Worm (Caenorhabditis elegans) whole organism, L4 larva: ENCODE data around the gene nlp-26.

ENCODE experiments used
- R02D3.7 ChIP-seq: fragments of 150-350 bp; sonication (generic microtip); optimal IDR thresholded peaks from 3 replicates; lab custom pipeline; 2014; ENCODE audit warnings: missing biosample characterization, missing genetic modification characterization
- T26A8.4 ChIP-seq: fragments of 200-800 bp; sonication (Bioruptor generic); IDR thresholded peaks from 2 replicates; pipeline ENCODE4 v1.3.6; 2022; ENCODE audit warnings: missing genetic modification characterization, missing compliant biosample characterization
- Y105C5A.15 ChIP-seq: fragments of 200-800 bp; sonication (Bioruptor generic); IDR thresholded peaks from 2 replicates; pipeline ENCODE4 v1.3.6; 2022; ENCODE audit warnings: missing genetic modification characterization, missing compliant biosample characterization
- Y48G9A.11 ChIP-seq: fragments of 200-800 bp; sonication (Bioruptor generic); IDR thresholded peaks from 2 replicates; pipeline ENCODE4 v1.3.6; 2022; ENCODE audit warnings: missing genetic modification reagents, missing genetic modification characterization, missing compliant biosample characterization
- ZK337.2 ChIP-seq: fragments of 200-800 bp; sonication (Bioruptor generic); IDR thresholded peaks from 2 replicates; pipeline ENCODE4 v1.3.6; 2022; ENCODE audit warnings: missing genetic modification reagents, missing genetic modification characterization, missing compliant biosample characterization
- ZK546.5 ChIP-seq, 2 experiments: sonication (generic microtip); optimal IDR thresholded peaks; 2 replicates each; lab custom pipeline; 2017; ENCODE audit warnings: missing biosample characterization in 2 of 2, missing genetic modification characterization in 2 of 2
- aha-1 ChIP-seq: fragments of 150-350 bp; peaks from one replicate; lab custom pipeline; 2014; ENCODE audit warnings: missing biosample characterization, missing genetic modification characterization
- ama-1 ChIP-seq: fragments of 150-350 bp; optimal IDR thresholded peaks from 2 replicates; lab custom pipeline; 2014; ENCODE audit warnings: inconsistent platforms, mixed read lengths
- ceh-20 ChIP-seq: fragments of 200-800 bp; sonication (Bioruptor generic); IDR thresholded peaks from 2 replicates; pipeline ENCODE4 v1.3.6; 2022; ENCODE audit warnings: missing genetic modification reagents, missing genetic modification characterization, missing compliant biosample characterization
- ceh-44 ChIP-seq: fragments of 200-800 bp; sonication (Bioruptor generic); IDR thresholded peaks from 2 replicates; pipeline ENCODE4 v1.3.6; 2022; ENCODE audit warnings: missing genetic modification reagents, missing genetic modification characterization, missing compliant biosample characterization
- ceh-82 ChIP-seq: sonication (generic microtip); optimal IDR thresholded peaks from 2 replicates; lab custom pipeline; 2017; ENCODE audit warnings: missing biosample characterization, missing genetic modification characterization
- ctbp-1 ChIP-seq: fragments of 200-800 bp; sonication (Bioruptor generic); IDR thresholded peaks from 2 replicates; pipeline ENCODE4 v1.3.6; 2022; ENCODE audit warnings: missing genetic modification reagents, missing genetic modification characterization, missing compliant biosample characterization
- daf-16 ChIP-seq, 3 experiments: sonication (generic microtip); optimal IDR thresholded peaks; 2 replicates each; lab custom pipeline; 2016 to 2017; ENCODE audit warnings: missing genetic modification characterization in 3 of 3, missing genetic modification reagents in 3 of 3, mild to moderate bottlenecking in 2 of 3, missing compliant biosample characterization in 2 of 3, missing biosample characterization in 1 of 3, moderate library complexity in 1 of 3
- dmd-9 ChIP-seq: fragments of 200-800 bp; sonication (Bioruptor generic); IDR thresholded peaks from 2 replicates; pipeline ENCODE4 v1.3.6; 2022; ENCODE audit warnings: missing genetic modification reagents, missing genetic modification characterization, missing compliant biosample characterization
- egl-43 ChIP-seq: fragments of 200-800 bp; sonication (Bioruptor generic); IDR thresholded peaks from 2 replicates; pipeline ENCODE4 v1.3.6; 2022; ENCODE audit warnings: missing genetic modification reagents, missing genetic modification characterization, missing compliant biosample characterization
- fkh-10 ChIP-seq: fragments of 150-350 bp; optimal IDR thresholded peaks from 2 replicates; lab custom pipeline; 2014; ENCODE audit warnings: missing biosample characterization, missing genetic modification reagents, missing genetic modification characterization
- hlh-11 ChIP-seq: fragments of 200-800 bp; sonication (Bioruptor generic); optimal IDR thresholded peaks from 2 replicates; lab custom pipeline; 2018; ENCODE audit warnings: mild to moderate bottlenecking, missing genetic modification characterization, missing compliant biosample characterization
- hmg-1.1 ChIP-seq: fragments of 200-800 bp; sonication (Bioruptor generic); IDR thresholded peaks from 2 replicates; pipeline ENCODE4 v1.3.6; 2022; ENCODE audit warnings: missing genetic modification reagents, missing genetic modification characterization, missing compliant biosample characterization
- lin-39 ChIP-seq: fragments of 150-350 bp; optimal IDR thresholded peaks from 2 replicates; lab custom pipeline; 2014; ENCODE audit warnings: missing biosample characterization, missing genetic modification reagents, missing genetic modification characterization
- mxl-2 ChIP-seq: fragments of 200-800 bp; sonication (Bioruptor generic); conservative IDR thresholded peaks from 2 replicates; pipeline ENCODE4 v1.3.6; 2022; ENCODE audit warnings: missing genetic modification reagents, missing genetic modification characterization, missing compliant biosample characterization
- nhr-11 ChIP-seq: fragments of 150-350 bp; optimal IDR thresholded peaks from 2 replicates; lab custom pipeline; 2014; ENCODE audit warnings: missing biosample characterization, missing genetic modification characterization
- nhr-28 ChIP-seq: fragments of 150-350 bp; optimal IDR thresholded peaks from 2 replicates; lab custom pipeline; 2014; ENCODE audit warnings: missing biosample characterization, missing genetic modification characterization
- nhr-42 ChIP-seq: fragments of 200-800 bp; sonication (Bioruptor generic); IDR thresholded peaks from 2 replicates; pipeline ENCODE4 v1.3.6; 2022; ENCODE audit warnings: missing genetic modification characterization, missing compliant biosample characterization
- nhr-48 ChIP-seq: sonication (generic microtip); optimal IDR thresholded peaks from 2 replicates; lab custom pipeline; 2016; ENCODE audit warnings: mild to moderate bottlenecking, missing genetic modification characterization, missing compliant biosample characterization
- sdz-12 ChIP-seq: fragments of 200-800 bp; sonication (Bioruptor generic); optimal IDR thresholded peaks from 2 replicates; lab custom pipeline; 2018; ENCODE audit warnings: mild to moderate bottlenecking, missing genetic modification characterization, missing compliant biosample characterization
- set-16 ChIP-seq: fragments of 200-800 bp; sonication (Bioruptor generic); IDR thresholded peaks from 2 replicates; pipeline ENCODE4 v1.3.6; 2022; ENCODE audit warnings: missing genetic modification reagents, missing genetic modification characterization, missing compliant biosample characterization
- snpc-4 ChIP-seq: fragments of 150-350 bp; optimal IDR thresholded peaks from 2 replicates; lab custom pipeline; 2014; ENCODE audit warnings: missing biosample characterization, missing genetic modification characterization
- tag-97 ChIP-seq: fragments of 200-800 bp; sonication (Bioruptor generic); IDR thresholded peaks from 2 replicates; pipeline ENCODE4 v1.3.6; 2022; ENCODE audit warnings: missing genetic modification characterization, missing compliant biosample characterization
- unc-62 ChIP-seq, 3 experiments: fragments of 150-350 bp in 1 of 3; sonication (generic microtip); optimal IDR thresholded peaks in 2 of 3; peaks in 1 of 3; 1 replicate in 1 of 3; 2 replicates in 2 of 3; lab custom pipeline; 2014 to 2017; ENCODE audit warnings: missing biosample characterization in 3 of 3, missing genetic modification characterization in 3 of 3, missing genetic modification reagents in 3 of 3, missing genotype in 1 of 3
- vab-7 ChIP-seq: fragments of 200-800 bp; sonication (Bioruptor generic); IDR thresholded peaks from 2 replicates; pipeline ENCODE4 v1.3.6; 2022; ENCODE audit warnings: missing genetic modification reagents, missing genetic modification characterization, missing compliant biosample characterization

The nlp-26 gene

DNA sequence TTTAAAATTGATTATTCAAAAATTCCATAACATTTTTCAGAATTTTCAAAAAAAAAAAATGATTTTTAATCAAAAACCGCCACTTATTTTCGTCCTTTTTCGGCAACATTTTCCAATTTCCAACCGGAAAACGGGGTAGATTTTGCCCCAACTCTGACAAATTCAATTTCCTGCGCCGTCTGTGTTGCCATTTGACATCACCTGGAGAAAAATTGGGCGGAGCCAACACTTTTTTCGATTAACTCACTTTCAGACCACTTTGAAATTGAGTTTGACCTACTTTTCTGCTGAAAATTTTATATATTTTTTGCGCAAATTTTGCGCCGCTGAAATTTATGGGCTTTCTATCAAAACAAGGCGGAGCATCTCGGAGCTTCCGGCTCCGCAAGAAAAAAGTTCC is 31.0 kb upstream of the nlp-26 start:
- TF ChIP-seq sdz-12 (GFP tag; lab: Kevin White, UChicago) (no peak), ceh-20 (GFP tag; lab: Robert Waterston, UW) (no peak), ctbp-1 (no peak), set-16 (no peak), aha-1 (tag; lab: Kevin White, UChicago) (peak; percentile 78)

DNA sequence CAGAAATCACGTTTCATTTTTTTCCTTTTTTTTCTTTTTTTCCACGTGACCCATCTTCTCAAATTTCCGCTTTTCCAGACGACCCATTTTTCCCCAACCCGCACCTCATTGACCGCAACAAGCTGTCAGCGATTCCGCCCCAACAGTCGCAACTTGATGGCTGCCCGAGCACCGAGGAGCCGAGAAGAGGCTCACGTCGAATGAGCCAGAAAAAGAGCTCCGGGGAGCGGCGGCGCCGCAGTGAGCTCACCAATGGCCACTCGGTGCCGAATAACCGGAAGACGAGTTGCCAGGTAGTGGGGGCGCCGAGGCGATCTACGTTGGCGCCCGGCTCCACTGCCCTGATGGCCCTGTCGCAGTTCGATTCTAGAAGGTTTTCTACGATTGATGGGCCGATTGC is 22.4 kb upstream of the nlp-26 start:
- no peak for TF ChIP-seq fkh-10 (GFP tag; lab: Kevin White, UChicago)
- no peak for TF ChIP-seq Y105C5A.15 (GFP tag; lab: Robert Waterston, UW)
- TF ChIP-seq ceh-82 (tag; lab: Kevin White, UChicago): no peak
- no peak for TF ChIP-seq snpc-4 (tag; lab: Kevin White, UChicago)
- TF ChIP-seq egl-43 (GFP tag; lab: Robert Waterston, UW): 0 out of 2 replicates have a peak, but pooled peaks have one; percentile 53
- peak in 1 of 2 experiments; percentile 49 for TF ChIP-seq unc-62 (GFP tag; optimal IDR thresholded peaks at IDR 0.05 in 1 of 2; lab: Kevin White, UChicago)
- TF ChIP-seq unc-62 (tag; optimal IDR thresholded peaks at IDR 0.05; lab: Kevin White, UChicago): no peak
- TF ChIP-seq mxl-2 (GFP tag; lab: Robert Waterston, UW): no peak
- no peak for TF ChIP-seq hmg-1.1 (GFP tag; lab: Robert Waterston, UW)
- TF ChIP-seq set-16: peak; percentile 95
- no peak for TF ChIP-seq ZK337.2 (GFP tag; lab: Robert Waterston, UW)
- no peak for TF ChIP-seq daf-16 (GFP tag; optimal IDR thresholded peaks at IDR 0.05; lab: Kevin White, UChicago)
- no peak for TF ChIP-seq daf-16 (tag; optimal IDR thresholded peaks at IDR 0.05; lab: Kevin White, UChicago)

DNA sequence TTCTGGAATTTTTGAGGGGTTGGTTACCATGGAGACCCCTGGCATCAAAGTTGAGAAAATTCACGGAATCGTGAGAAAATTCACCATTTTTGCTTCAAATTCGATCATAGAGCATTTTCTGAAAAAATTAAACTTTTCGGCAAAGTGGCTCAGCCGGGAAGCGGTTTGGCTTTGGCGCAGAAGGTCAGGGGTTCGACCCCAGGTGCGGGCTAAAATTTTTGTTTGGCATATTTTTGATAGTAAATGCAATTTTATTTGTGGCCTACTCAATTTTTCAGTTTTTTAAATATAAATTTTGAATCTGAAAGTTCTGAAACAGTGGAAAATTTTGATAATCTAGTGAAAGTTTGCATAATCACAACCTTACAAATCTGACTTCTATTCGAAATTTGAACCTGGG is 14.2 kb upstream of the nlp-26 start:
- peak; percentile 96 for TF ChIP-seq aha-1 (tag; lab: Kevin White, UChicago)
- TF ChIP-seq tag-97 (GFP tag; lab: Robert Waterston, UW): no peak
- no peak for TF ChIP-seq ceh-44

DNA sequence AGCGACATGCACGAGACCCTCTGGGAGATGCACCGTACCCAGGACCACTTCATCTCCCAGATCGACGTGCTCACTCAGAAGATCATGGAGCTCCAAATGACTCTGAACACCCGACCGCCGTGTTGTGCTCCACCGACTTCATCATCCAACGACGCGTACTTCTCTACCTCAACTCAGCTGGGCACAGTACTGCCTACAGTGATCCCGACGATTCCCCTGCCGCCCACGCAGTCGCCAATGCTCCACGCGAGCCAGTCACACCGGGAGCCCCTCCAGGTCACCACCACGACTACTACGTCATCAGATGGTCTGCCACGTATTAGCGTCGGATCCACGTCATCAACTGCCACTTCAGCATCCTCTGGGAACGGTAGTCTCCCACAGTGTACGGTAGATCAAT is 7.8 kb upstream of the nlp-26 start:
- TF ChIP-seq egl-43 (GFP tag; lab: Robert Waterston, UW) (peak; percentile 66; the same call in 1 of the 2 replicates), ctbp-1 (no peak), nhr-42 (GFP tag; lab: Robert Waterston, UW) (no peak), ZK546.5 (tag; optimal IDR thresholded peaks at IDR 0.05; lab: Kevin White, UChicago) (no peak), nhr-11 (tag; lab: Kevin White, UChicago) (no peak), vab-7 (GFP tag; lab: Robert Waterston, UW) (no peak), set-16 (peak; percentile 75)

DNA sequence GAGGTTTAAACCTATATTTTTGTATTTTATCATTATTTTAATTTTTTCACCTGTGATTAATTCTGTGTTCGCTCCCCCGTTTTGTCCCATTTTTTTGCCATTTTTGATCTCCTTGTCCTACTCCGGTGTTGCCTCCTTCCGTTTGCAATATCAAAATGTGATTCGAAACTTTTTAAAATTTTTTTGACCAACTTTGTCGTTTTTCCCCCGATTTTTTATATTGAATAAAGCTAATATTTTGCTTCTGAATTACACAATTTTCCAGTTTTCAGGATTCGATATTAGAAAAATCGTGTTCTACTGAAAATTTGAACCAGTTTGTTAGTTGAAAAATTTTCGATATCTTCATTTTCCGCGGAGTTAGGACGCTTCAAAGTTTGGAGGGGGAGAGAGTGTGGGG is 7.4 kb upstream of the nlp-26 start, which contains the start of gene nlp-25:
TSS of gene nlp-25 (plus strand) at position 301 of the 400 bp plus-strand sequence.
- TF ChIP-seq R02D3.7 (tag; lab: Kevin White, UChicago) (no peak), dmd-9 (GFP tag; lab: Robert Waterston, UW) (no peak), Y48G9A.11 (GFP tag; lab: Robert Waterston, UW) (no peak), lin-39 (tag; lab: Kevin White, UChicago) (no peak)

DNA sequence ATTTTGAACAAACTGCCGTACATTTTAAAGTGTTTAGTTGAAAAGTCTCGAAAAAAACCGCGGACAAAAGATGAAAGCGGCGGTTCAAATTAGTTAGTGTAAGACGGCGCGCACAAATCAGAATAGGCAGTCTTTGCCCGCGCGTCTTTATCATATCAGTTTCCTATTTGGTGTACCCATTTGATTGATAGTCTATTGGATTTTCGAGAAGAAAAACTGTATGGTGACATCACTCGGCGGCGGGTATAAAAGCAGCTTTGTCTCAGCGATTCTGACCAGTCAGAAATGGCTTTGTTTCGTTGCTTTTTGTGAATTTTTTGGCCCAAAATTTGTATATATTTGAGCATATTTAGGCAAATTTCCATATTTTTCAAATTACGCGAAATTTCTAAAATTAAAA is 4.6 kb upstream of the nlp-26 start:
- TF ChIP-seq R02D3.7 (tag; lab: Kevin White, UChicago) (no peak), nhr-28 (tag; lab: Kevin White, UChicago) (peak; percentile 68), T26A8.4 (GFP tag; lab: Robert Waterston, UW) (0 out of 2 replicates have a peak, but pooled peaks have one; percentile 23), hlh-11 (tag; lab: Kevin White, UChicago) (peak; percentile 21), ceh-44 (no peak), nhr-48 (peak; percentile 37), ama-1 (lab: Kevin White, UChicago) (peak; percentile 5)
